Worm (Caenorhabditis elegans) whole organism, L4 larva: ENCODE measurements around the gene gcy-34.

ENCODE experiments used
- Y48G9A.11 ChIP-seq: fragments of 200-800 bp; sonication (Bioruptor generic); IDR thresholded peaks from 2 replicates; pipeline ENCODE4 v1.3.6; 2022; ENCODE audit warnings: missing genetic modification reagents, missing genetic modification characterization, missing compliant biosample characterization
- ctbp-1 ChIP-seq: fragments of 200-800 bp; sonication (Bioruptor generic); IDR thresholded peaks from 2 replicates; pipeline ENCODE4 v1.3.6; 2022; ENCODE audit warnings: missing genetic modification reagents, missing genetic modification characterization, missing compliant biosample characterization
- fos-1 ChIP-seq: fragments of 150-350 bp; optimal IDR thresholded peaks from 2 replicates; lab custom pipeline; 2014; ENCODE audit warnings: missing biosample characterization, missing genetic modification characterization
- hlh-30 ChIP-seq: sonication (generic microtip); optimal IDR thresholded peaks from 2 replicates; lab custom pipeline; 2017; ENCODE audit warnings: antibody characterized with exemption, mild to moderate bottlenecking, missing genetic modification characterization, missing compliant biosample characterization; ENCODE audit not compliant: insufficient read depth
- lin-15B ChIP-seq: fragments of 150-350 bp; sonication (generic microtip); optimal IDR thresholded peaks from 3 replicates; lab custom pipeline; 2014; ENCODE audit warnings: missing biosample characterization, missing genetic modification characterization
- nhr-11 ChIP-seq: fragments of 150-350 bp; optimal IDR thresholded peaks from 2 replicates; lab custom pipeline; 2014; ENCODE audit warnings: missing biosample characterization, missing genetic modification characterization
- nhr-237 ChIP-seq: sonication (generic microtip); optimal IDR thresholded peaks from 2 replicates; lab custom pipeline; 2017; ENCODE audit warnings: missing biosample characterization, missing genetic modification characterization
- nhr-28 ChIP-seq: fragments of 150-350 bp; optimal IDR thresholded peaks from 2 replicates; lab custom pipeline; 2014; ENCODE audit warnings: missing biosample characterization, missing genetic modification characterization
- unc-62 ChIP-seq, 3 experiments: fragments of 150-350 bp in 1 of 3; sonication (generic microtip); optimal IDR thresholded peaks in 2 of 3; peaks in 1 of 3; 1 replicate in 1 of 3; 2 replicates in 2 of 3; lab custom pipeline; 2014 to 2017; ENCODE audit warnings: missing biosample characterization in 3 of 3, missing genetic modification characterization in 3 of 3, missing genetic modification reagents in 3 of 3, missing genotype in 1 of 3

DNA sequence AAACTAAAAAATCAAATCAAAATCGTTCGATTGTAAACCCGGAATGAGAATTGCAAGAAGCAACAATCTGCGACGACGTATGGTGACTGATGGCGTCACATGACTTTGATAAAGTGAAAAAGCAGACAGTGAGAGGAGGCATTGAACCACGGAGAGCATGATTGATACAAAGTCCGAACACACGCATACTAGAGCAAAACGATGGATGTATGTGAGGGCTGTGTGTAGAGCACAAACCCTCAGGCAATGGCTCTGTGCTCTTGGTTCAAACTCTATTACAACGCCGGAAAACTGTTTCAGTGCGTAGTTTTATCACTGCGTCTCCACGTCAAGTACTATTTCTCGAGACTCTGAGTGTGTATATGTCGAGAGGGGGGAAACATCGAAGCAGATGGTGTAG, 16.8 kb upstream of the gcy-34 start:
- TF ChIP-seq nhr-11 (tag; lab: Kevin White, UChicago) (peak; percentile 57), hlh-30 (tag; lab: Kevin White, UChicago) (peak; percentile 72), Y48G9A.11 (GFP tag; lab: Robert Waterston, UW) (no peak), nhr-237 (tag; lab: Kevin White, UChicago) (no peak), lin-15B (tag; lab: Kevin White, UChicago) (no peak), nhr-28 (tag; lab: Kevin White, UChicago) (peak; percentile 69), unc-62 (GFP tag; optimal IDR thresholded peaks at IDR 0.05 in 1 of 2; lab: Kevin White, UChicago) (peak in 1 of 2 experiments; percentile 95), unc-62 (tag; optimal IDR thresholded peaks at IDR 0.05; lab: Kevin White, UChicago) (no peak), ctbp-1 (GFP tag; lab: Robert Waterston, UW) (no peak), fos-1 (tag; lab: Kevin White, UChicago) (no peak)
